Fruit fly (Drosophila melanogaster) whole organism, embryonic: ENCODE data around the gene CG13991.

Source experiments
- Awh ChIP-seq: fragments of 200-800 bp; sonication (Bioruptor generic); IDR thresholded peaks from 2 replicates; pipeline ENCODE4, ENCODE4 v1.3.6; 2022; ENCODE audit warnings: missing biosample characterization, missing genetic modification characterization
- BEAF-32 ChIP-seq: fragments of 200-800 bp; sonication (Bioruptor generic); optimal IDR thresholded peaks from 3 replicates; lab custom pipeline; 2017; ENCODE audit warnings: missing biosample characterization, missing genetic modification characterization, mild to moderate bottlenecking, moderate library complexity, missing genetic modification reagents
- CG1024 ChIP-seq: fragments of 200-800 bp; sonication (Bioruptor generic); IDR thresholded peaks from 2 replicates; pipeline ENCODE4 v1.3.6; 2022; ENCODE audit warnings: missing biosample characterization, missing genetic modification characterization
- CG10959 ChIP-seq: fragments of 200-800 bp; sonication (Bioruptor generic); IDR thresholded peaks from 2 replicates; pipeline ENCODE4 v1.3.6; 2022; ENCODE audit warnings: missing biosample characterization, missing genetic modification characterization
- CG12155 ChIP-seq: fragments of 200-800 bp; sonication (Bioruptor generic); optimal IDR thresholded peaks from 3 replicates; lab custom pipeline; 2016; ENCODE audit warnings: missing biosample characterization, missing genetic modification characterization
- CG12942 ChIP-seq: fragments of 200-800 bp; sonication (Bioruptor generic); optimal IDR thresholded peaks from 3 replicates; lab custom pipeline; 2016; ENCODE audit warnings: missing biosample characterization, missing genetic modification characterization
- CG14441 ChIP-seq: fragments of 200-800 bp; sonication (Bioruptor generic); IDR thresholded peaks from 2 replicates; pipeline ENCODE4 v1.3.6; 2022; ENCODE audit warnings: missing biosample characterization, missing genetic modification characterization
- CG1529 ChIP-seq: fragments of 200-800 bp; sonication (Bioruptor generic); optimal IDR thresholded peaks from 3 replicates; lab custom pipeline; 2018; ENCODE audit warnings: missing biosample characterization, missing genetic modification characterization
- CG1647 ChIP-seq: fragments of 200-800 bp; sonication (Bioruptor generic); optimal IDR thresholded peaks from 3 replicates; lab custom pipeline; 2016; ENCODE audit warnings: missing biosample characterization, missing genetic modification characterization
- CG18476 ChIP-seq: fragments of 200-800 bp; sonication (Bioruptor generic); optimal IDR thresholded peaks from 2 replicates; lab custom pipeline; 2016; ENCODE audit warnings: missing biosample characterization, mild to moderate bottlenecking, missing genetic modification characterization
- CG2120 ChIP-seq: fragments of 200-800 bp; sonication (Bioruptor generic); optimal IDR thresholded peaks from 3 replicates; lab custom pipeline; 2016; ENCODE audit warnings: missing biosample characterization, missing genetic modification characterization
- CG2875 ChIP-seq: fragments of 200-800 bp; sonication (Bioruptor generic); optimal IDR thresholded peaks from 2 replicates; lab custom pipeline; 2017; ENCODE audit warnings: missing biosample characterization, mild to moderate bottlenecking, missing genetic modification characterization, missing genetic modification reagents
- CG31365 ChIP-seq: fragments of 200-800 bp; sonication (Bioruptor generic); optimal IDR thresholded peaks from 2 replicates; lab custom pipeline; 2018; ENCODE audit warnings: missing biosample characterization, mild to moderate bottlenecking, missing genetic modification characterization
- CG32772 ChIP-seq: fragments of 200-800 bp; sonication (Bioruptor generic); IDR thresholded peaks from 2 replicates; pipeline ENCODE4 v1.3.6; 2022; ENCODE audit warnings: missing biosample characterization, missing genetic modification characterization
- CG4282 ChIP-seq: fragments of 200-800 bp; sonication (Bioruptor generic); optimal IDR thresholded peaks from 2 replicates; lab custom pipeline; 2016; ENCODE audit warnings: missing biosample characterization, missing genetic modification characterization
- CG4617 ChIP-seq: fragments of 200-800 bp; sonication (Bioruptor generic); optimal IDR thresholded peaks from 3 replicates; lab custom pipeline; 2016; ENCODE audit warnings: missing biosample characterization, missing genetic modification characterization, borderline replicate concordance
- CG4820 ChIP-seq: fragments of 200-800 bp; sonication (Bioruptor generic); optimal IDR thresholded peaks from 3 replicates; lab custom pipeline; 2016; ENCODE audit warnings: missing biosample characterization, missing genetic modification characterization
- CG7839 ChIP-seq: fragments of 200-800 bp; sonication (Bioruptor generic); optimal IDR thresholded peaks from 3 replicates; lab custom pipeline; 2018; ENCODE audit warnings: missing biosample characterization, mild to moderate bottlenecking, missing genetic modification characterization, moderate library complexity
- CG8089 ChIP-seq: fragments of 200-800 bp; sonication (Bioruptor generic); optimal IDR thresholded peaks from 3 replicates; lab custom pipeline; 2016; ENCODE audit warnings: missing biosample characterization, missing genetic modification characterization
- CG9215 ChIP-seq: fragments of 200-800 bp; sonication (Bioruptor generic); IDR thresholded peaks from 2 replicates; pipeline ENCODE4 v1.3.6; 2022; ENCODE audit warnings: missing biosample characterization, missing genetic modification characterization
- Chrac-16 ChIP-seq: fragments of 200-800 bp; sonication (Bioruptor generic); optimal IDR thresholded peaks from 3 replicates; lab custom pipeline; 2016; ENCODE audit warnings: missing biosample characterization, missing genetic modification characterization
- Doc2 ChIP-seq: fragments of 200-800 bp; sonication (Bioruptor generic); IDR thresholded peaks from 2 replicates; pipeline ENCODE4 v1.3.6; 2022; ENCODE audit warnings: missing biosample characterization, missing genetic modification characterization
- Hand ChIP-seq: fragments of 200-800 bp; sonication (Bioruptor generic); optimal IDR thresholded peaks from 2 replicates; lab custom pipeline; 2017; ENCODE audit warnings: mild to moderate bottlenecking, missing biosample characterization, missing genetic modification reagents, missing genetic modification characterization
- Hr39 ChIP-seq: fragments of >200 bp; optimal IDR thresholded peaks from 2 replicates; lab custom pipeline; 2017
- Max ChIP-seq: fragments of 200-800 bp; sonication (Bioruptor generic); optimal IDR thresholded peaks from 2 replicates; lab custom pipeline; 2016; ENCODE audit warnings: missing biosample characterization, mild to moderate bottlenecking, missing genetic modification characterization
- Oli ChIP-seq: fragments of 200-800 bp; sonication (Bioruptor generic); optimal IDR thresholded peaks from 2 replicates; lab custom pipeline; 2018; ENCODE audit warnings: missing biosample characterization, mild to moderate bottlenecking, missing genetic modification characterization, moderate library complexity
- Sin3A ChIP-seq: fragments of >200 bp; optimal IDR thresholded peaks from 2 replicates; lab custom pipeline; 2018
- Sox102F ChIP-seq: fragments of 200-800 bp; sonication (Bioruptor generic); optimal IDR thresholded peaks from 2 replicates; lab custom pipeline; 2018; ENCODE audit warnings: missing biosample characterization, mild to moderate bottlenecking, missing genetic modification characterization, moderate library complexity
- Vsx1 ChIP-seq: fragments of 200-800 bp; sonication (Bioruptor generic); optimal IDR thresholded peaks from 2 replicates; lab custom pipeline; 2017; ENCODE audit warnings: missing biosample characterization, mild to moderate bottlenecking, missing genetic modification characterization, missing genetic modification reagents
- ap ChIP-seq: fragments of 200-800 bp; sonication (Bioruptor generic); IDR thresholded peaks from 2 replicates; pipeline ENCODE4 v1.3.6; 2022; ENCODE audit warnings: missing biosample characterization, missing genetic modification characterization
- crol ChIP-seq: fragments of 200-800 bp; sonication (Bioruptor generic); IDR thresholded peaks from 2 replicates; pipeline ENCODE4 v1.3.6; 2022; ENCODE audit warnings: missing biosample characterization, missing genetic modification characterization
- cwo ChIP-seq: fragments of 200-800 bp; sonication (Bioruptor generic); optimal IDR thresholded peaks from 3 replicates; lab custom pipeline; 2017; ENCODE audit warnings: missing biosample characterization, missing genetic modification characterization, mild to moderate bottlenecking, moderate library complexity, missing genetic modification reagents
- emc ChIP-seq: fragments of 200-800 bp; sonication (Bioruptor generic); optimal IDR thresholded peaks from 2 replicates; lab custom pipeline; 2016; ENCODE audit warnings: missing biosample characterization, missing genetic modification characterization
- fu2 ChIP-seq: fragments of 200-800 bp; sonication (Bioruptor generic); optimal IDR thresholded peaks from 2 replicates; lab custom pipeline; 2016; ENCODE audit warnings: missing biosample characterization, missing genetic modification characterization
- grn ChIP-seq: fragments of 200-800 bp; sonication (Bioruptor generic); optimal IDR thresholded peaks from 3 replicates; lab custom pipeline; 2017; ENCODE audit warnings: missing biosample characterization, missing genetic modification characterization
- h ChIP-seq: fragments of >200 bp; optimal IDR thresholded peaks from 2 replicates; lab custom pipeline; 2017
- her ChIP-seq: fragments of 200-800 bp; sonication (Bioruptor generic); optimal IDR thresholded peaks from 2 replicates; lab custom pipeline; 2016; ENCODE audit warnings: missing biosample characterization, missing genetic modification characterization
- ken ChIP-seq: fragments of 200-800 bp; sonication (Bioruptor generic); IDR thresholded peaks from 3 replicates; pipeline ENCODE4 v1.3.6; 2022; ENCODE audit warnings: missing biosample characterization, missing genetic modification characterization
- lbe ChIP-seq: fragments of 200-800 bp; sonication (Bioruptor generic); optimal IDR thresholded peaks from 2 replicates; lab custom pipeline; 2016; ENCODE audit warnings: missing biosample characterization, mild to moderate bottlenecking, missing genetic modification characterization
- nerfin-1 ChIP-seq: fragments of 200-800 bp; sonication (Bioruptor generic); optimal IDR thresholded peaks from 3 replicates; lab custom pipeline; 2019; ENCODE audit warnings: missing biosample characterization, mild to moderate bottlenecking, missing genetic modification characterization, moderate library complexity
- odd ChIP-seq: fragments of 200-800 bp; sonication (Bioruptor generic); optimal IDR thresholded peaks from 2 replicates; lab custom pipeline; 2017; ENCODE audit warnings: missing biosample characterization, mild to moderate bottlenecking, missing genetic modification characterization
- repo ChIP-seq: fragments of 200-800 bp; sonication (Bioruptor generic); optimal IDR thresholded peaks from 2 replicates; lab custom pipeline; 2016; ENCODE audit warnings: missing biosample characterization, missing genetic modification characterization
- rib ChIP-seq: fragments of 200-800 bp; sonication (Bioruptor generic); IDR thresholded peaks from 2 replicates; pipeline ENCODE4 v1.3.6; 2022; ENCODE audit warnings: missing biosample characterization, missing genetic modification characterization
- sob ChIP-seq: fragments of 200-800 bp; sonication (Bioruptor generic); IDR thresholded peaks from 2 replicates; pipeline ENCODE4 v1.3.6; 2022; ENCODE audit warnings: missing biosample characterization, missing genetic modification characterization

The CG13991 gene

dm6 chr2L:6151669-6152068 lies 12.5 kb downstream of the CG13991 start, which contains the start of gene Muc26B:
Gene Muc26B (plus strand): TSS chr2L:6151969.
- TF ChIP-seq CG31365 (tag; lab: Kevin White, UChicago) (no peak), CG14441 (no peak), CG2875 (no peak), Oli (tag; lab: Kevin White, UChicago) (no peak), odd (GFP tag; lab: Kevin White, UChicago) (no peak)

DNA sequence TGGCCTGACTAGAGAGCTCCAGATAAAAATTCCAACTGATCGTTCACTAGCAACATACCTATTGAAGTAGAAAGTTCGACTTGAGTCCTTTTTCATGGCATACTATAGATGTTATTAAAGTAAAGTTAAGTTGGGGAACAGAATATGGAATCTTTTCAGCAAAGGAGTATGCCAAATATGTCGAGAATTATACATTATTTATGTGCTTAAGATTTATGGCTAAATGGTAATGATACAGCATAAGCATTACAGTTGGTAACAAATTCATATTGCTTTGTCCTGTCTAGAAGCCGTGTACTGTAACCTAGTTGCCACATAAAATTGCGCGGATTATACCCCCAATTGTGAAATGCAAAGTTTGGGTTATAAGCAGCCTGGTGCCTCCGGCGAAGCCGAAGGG lies 15.9 kb downstream of the CG13991 start, which contains the start of gene CG31639:
Gene CG31639, minus strand, starts transcription at position 101 of the 400 bp plus-strand sequence.
- TF ChIP-seq CG12155 (GFP tag; lab: Kevin White, UChicago), result no peak
- no peak for TF ChIP-seq h (lab: Kevin White, UChicago)
- TF ChIP-seq Max (GFP tag; lab: Kevin White, UChicago), result no peak
- TF ChIP-seq nerfin-1 (tag; lab: Kevin White, UChicago), result no peak
- no peak for TF ChIP-seq CG4820 (GFP tag; lab: Kevin White, UChicago)
- TF ChIP-seq emc, result no peak
- no peak for TF ChIP-seq her (GFP tag; lab: Kevin White, UChicago)
- no peak for TF ChIP-seq ap (GFP tag; lab: Robert Waterston, UW)

- TF ChIP-seq CG4617 (GFP tag; lab: Kevin White, UChicago) (no peak), repo (GFP tag; lab: Kevin White, UChicago) (no peak), rib (GFP tag; lab: Robert Waterston, UW) (no peak), Sox102F (no peak)
Measured at dm6 chr2L:6160100-6160499, 20.9 kb downstream of the CG13991 start, which contains the start of gene CG13989. Gene CG13989 (plus strand): TSS chr2L:6160400.

dm6 chr2L:6165686-6166085 lies 26.5 kb downstream of the CG13991 start:
- TF ChIP-seq h (lab: Kevin White, UChicago), result no peak
- TF ChIP-seq lbe (GFP tag; lab: Kevin White, UChicago), result peak; percentile 17
- 0 out of 3 replicates have a peak, but pooled peaks have one; percentile 20 for TF ChIP-seq ken
- no peak for TF ChIP-seq Doc2 (GFP tag; lab: Robert Waterston, UW)

DNA sequence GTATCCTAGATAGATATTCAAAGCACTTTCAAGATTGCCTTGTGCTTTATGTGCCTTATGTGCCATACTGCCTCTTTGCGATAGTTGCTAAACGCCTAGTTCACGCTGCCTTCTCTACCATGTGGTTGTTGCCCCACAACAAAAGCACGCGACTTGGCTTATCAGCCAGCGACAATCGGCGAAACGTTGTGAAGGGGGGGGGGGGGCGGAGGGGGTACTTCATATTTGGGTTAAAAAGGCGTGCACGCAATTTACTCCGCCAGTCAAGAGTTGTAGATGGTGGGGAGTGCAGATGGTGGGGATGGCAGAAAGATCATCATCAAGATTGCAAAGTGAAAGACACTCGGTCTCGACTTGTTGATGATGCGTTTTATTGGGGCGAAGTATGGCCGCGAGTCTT lies 29.9 kb downstream of the CG13991 start:
- TF ChIP-seq grn (GFP tag; lab: Kevin White, UChicago) (peak; percentile 16), crol (GFP tag; lab: Robert Waterston, UW) (peak; percentile 66; the same call in 1 of the 2 replicates), CG8089 (no peak), BEAF-32 (GFP tag; lab: Kevin White, UChicago) (peak; percentile 29), Hr39 (lab: Kevin White, UChicago) (peak; percentile 80), Awh (GFP tag; lab: Robert Waterston, UW) (no peak), CG4282 (GFP tag; lab: Kevin White, UChicago) (no peak), cwo (GFP tag; lab: Kevin White, UChicago) (peak; percentile 74), CG9215 (GFP tag; lab: Robert Waterston, UW) (no peak)

DNA sequence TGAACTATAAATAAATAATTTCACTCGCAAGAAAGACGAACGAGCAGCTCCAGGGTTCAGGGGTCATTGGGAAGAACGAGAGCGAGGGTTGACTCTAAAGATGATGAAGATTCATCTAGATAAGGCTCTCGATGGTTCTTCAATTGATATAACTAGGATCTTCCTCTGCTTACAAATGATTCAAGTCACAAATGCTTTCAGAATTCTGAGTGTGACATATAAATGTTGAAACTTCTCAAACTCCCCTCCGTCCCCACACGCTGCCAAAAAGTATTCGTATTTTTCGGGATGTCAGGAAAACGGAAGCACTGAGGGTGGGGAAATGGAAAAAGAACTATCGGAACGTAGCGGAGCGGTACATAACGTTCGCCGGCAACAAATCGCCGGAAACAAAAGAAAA lies 32.0 kb downstream of the CG13991 start:
- TF ChIP-seq CG10959 (GFP tag; lab: Robert Waterston, UW), result no peak
- no peak for TF ChIP-seq fu2
- TF ChIP-seq Hand (GFP tag; lab: Kevin White, UChicago), result no peak
- TF ChIP-seq CG2120, result peak; percentile 9
- no peak for TF ChIP-seq Sin3A (lab: Kevin White, UChicago)
- TF ChIP-seq CG1647 (GFP tag; lab: Kevin White, UChicago), result no peak
- TF ChIP-seq CG7839 (tag; lab: Kevin White, UChicago), result peak; percentile 2
- TF ChIP-seq CG1024 (GFP tag; lab: Robert Waterston, UW), result no peak
- TF ChIP-seq CG12942, result no peak
- 0 out of 2 replicates have a peak, but pooled peaks have one; percentile 10 for TF ChIP-seq sob
- TF ChIP-seq CG18476 (GFP tag; lab: Kevin White, UChicago), result peak; percentile 62
- peak; percentile 7 for TF ChIP-seq Chrac-16 (GFP tag; lab: Kevin White, UChicago)
- TF ChIP-seq Vsx1 (GFP tag; lab: Kevin White, UChicago), result no peak
- 0 out of 2 replicates have a peak, but pooled peaks have one; percentile 9 for TF ChIP-seq CG32772
- TF ChIP-seq CG1529 (GFP tag; lab: Kevin White, UChicago), result no peak
